Worm (Caenorhabditis elegans) whole organism, mixed stage, embryonic: ENCODE measurements around the gene tig-2.

Experiments used
- M03D4.4 ChIP-seq: sonication (generic microtip); optimal IDR thresholded peaks from 2 replicates; lab custom pipeline; 2017; ENCODE audit warnings: mild to moderate bottlenecking, missing genetic modification characterization, missing compliant biosample characterization
- ceh-39 ChIP-seq: fragments of 150-350 bp; optimal IDR thresholded peaks from 2 replicates; lab custom pipeline; 2014; ENCODE audit warnings: missing biosample characterization, missing genetic modification characterization
- drap-1 ChIP-seq: fragments of 200-800 bp; sonication (Bioruptor generic); optimal IDR thresholded peaks from 3 replicates; lab custom pipeline; 2018; ENCODE audit warnings: mild to moderate bottlenecking, missing genetic modification characterization, missing compliant biosample characterization
- ham-2 ChIP-seq: fragments of 200-800 bp; sonication (Bioruptor generic); optimal IDR thresholded peaks from 2 replicates; lab custom pipeline; 2018; ENCODE audit warnings: mild to moderate bottlenecking, missing genetic modification characterization, missing compliant biosample characterization
- lin-13 ChIP-seq: fragments of 150-350 bp; optimal IDR thresholded peaks from 2 replicates; lab custom pipeline; 2014; ENCODE audit warnings: missing biosample characterization, missing genetic modification characterization
- lsy-2 ChIP-seq: fragments of 150-350 bp; optimal IDR thresholded peaks from 2 replicates; lab custom pipeline; 2014; ENCODE audit warnings: missing biosample characterization, missing genetic modification characterization
- sptf-1 ChIP-seq: sonication (generic microtip); optimal IDR thresholded peaks from 2 replicates; lab custom pipeline; 2017; ENCODE audit warnings: mild to moderate bottlenecking, missing genetic modification characterization, moderate library complexity, missing compliant biosample characterization
- unc-39 ChIP-seq: fragments of 150-350 bp; optimal IDR thresholded peaks from 2 replicates; lab custom pipeline; 2014; ENCODE audit warnings: missing biosample characterization, missing genetic modification characterization
- unc-62 ChIP-seq: fragments of 150-350 bp; optimal IDR thresholded peaks from 2 replicates; lab custom pipeline; 2014; ENCODE audit warnings: missing biosample characterization, missing genetic modification reagents, missing genetic modification characterization
- ztf-11 ChIP-seq: fragments of 150-350 bp; optimal IDR thresholded peaks from 2 replicates; lab custom pipeline; 2014; ENCODE audit warnings: missing biosample characterization, missing genetic modification characterization

- TF ChIP-seq lin-13 (tag; lab: Kevin White, UChicago) (no peak), ceh-39 (tag; lab: Kevin White, UChicago) (no peak), unc-39 (tag; lab: Kevin White, UChicago) (no peak), unc-62 (GFP tag; lab: Kevin White, UChicago) (no peak), drap-1 (GFP tag; lab: Kevin White, UChicago) (no peak), sptf-1 (tag; lab: Kevin White, UChicago) (no peak), ztf-11 (tag; lab: Kevin White, UChicago) (no peak), M03D4.4 (tag; lab: Kevin White, UChicago) (no peak), ham-2 (GFP tag; lab: Kevin White, UChicago) (no peak), lsy-2 (no peak)
These were observed 24.8 kb upstream of the tig-2 start for ce11 chrV:4754684-4755211.
